Worm (Caenorhabditis elegans) whole organism, young adult: ENCODE results near the gene hum-4.

Experiments
- B0019.2 ChIP-seq: fragments of 200-800 bp; sonication (Bioruptor generic); conservative IDR thresholded peaks from 2 replicates; pipeline ENCODE4 v1.3.6; 2022; ENCODE audit warnings: missing genetic modification reagents, missing genetic modification characterization, missing compliant biosample characterization
- B0035.1 ChIP-seq: sonication (generic microtip); optimal IDR thresholded peaks from 2 replicates; lab custom pipeline; 2016; ENCODE audit warnings: missing genetic modification characterization, mild to moderate bottlenecking, missing compliant biosample characterization, missing genotype, missing genetic modification reagents
- B0336.3 ChIP-seq: fragments of 200-800 bp; sonication (Bioruptor generic); IDR thresholded peaks from 2 replicates; pipeline ENCODE4 v1.3.6; 2022; ENCODE audit warnings: missing genetic modification characterization, missing compliant biosample characterization
- C06A6.2 ChIP-seq: fragments of 200-800 bp; sonication (Bioruptor generic); conservative IDR thresholded peaks from 2 replicates; pipeline ENCODE4 v1.3.6; 2022; ENCODE audit warnings: missing genetic modification characterization, missing compliant biosample characterization
- F22D6.2 ChIP-seq: sonication (generic microtip); optimal IDR thresholded peaks from 2 replicates; lab custom pipeline; 2016; ENCODE audit warnings: mild to moderate bottlenecking, missing genetic modification characterization, missing compliant biosample characterization
- F23B12.7 ChIP-seq: sonication (generic microtip); optimal IDR thresholded peaks from 2 replicates; lab custom pipeline; 2017; ENCODE audit warnings: missing genetic modification characterization, mild to moderate bottlenecking, missing compliant biosample characterization, antibody characterized with exemption, moderate library complexity; ENCODE audit not compliant: insufficient read depth
- F49E8.2 ChIP-seq: sonication (generic microtip); optimal IDR thresholded peaks from 3 replicates; lab custom pipeline; 2017; ENCODE audit warnings: missing genetic modification characterization, mild to moderate bottlenecking, missing compliant biosample characterization, antibody characterized with exemption, moderate library complexity; ENCODE audit not compliant: insufficient read depth
- F57A8.1 ChIP-seq: fragments of 200-800 bp; sonication (Bioruptor generic); optimal IDR thresholded peaks from 2 replicates; lab custom pipeline; 2018; ENCODE audit warnings: mild to moderate bottlenecking, missing genetic modification characterization, moderate library complexity, missing compliant biosample characterization
- K12H6.12 ChIP-seq: fragments of 200-800 bp; sonication (Bioruptor generic); optimal IDR thresholded peaks from 2 replicates; lab custom pipeline; 2018; ENCODE audit warnings: mild to moderate bottlenecking, missing genetic modification characterization, missing compliant biosample characterization
- Y53G8AR.9 ChIP-seq: fragments of 200-800 bp; sonication (Bioruptor generic); conservative IDR thresholded peaks from 2 replicates; pipeline ENCODE4 v1.3.6; 2022; ENCODE audit warnings: missing genetic modification reagents, missing genetic modification characterization, missing compliant biosample characterization
- Y56A3A.18 ChIP-seq: fragments of 200-800 bp; sonication (Bioruptor generic); IDR thresholded peaks from 2 replicates; pipeline ENCODE4 v1.3.6; 2022; ENCODE audit warnings: missing genetic modification reagents, missing genetic modification characterization, missing compliant biosample characterization
- Y67H2A.10 ChIP-seq: fragments of 200-800 bp; sonication (Bioruptor generic); conservative IDR thresholded peaks from 2 replicates; pipeline ENCODE4 v1.3.6; 2022; ENCODE audit warnings: missing genetic modification reagents, missing genetic modification characterization, missing compliant biosample characterization
- athp-1 ChIP-seq: sonication (generic microtip); optimal IDR thresholded peaks from 2 replicates; lab custom pipeline; 2017; ENCODE audit warnings: mild to moderate bottlenecking, missing genetic modification characterization, missing compliant biosample characterization
- attf-5 ChIP-seq: fragments of 200-800 bp; sonication (Bioruptor generic); optimal IDR thresholded peaks from 2 replicates; lab custom pipeline; 2018; ENCODE audit warnings: mild to moderate bottlenecking, missing genetic modification characterization, missing compliant biosample characterization
- attf-6 ChIP-seq: fragments of 200-800 bp; sonication (Bioruptor generic); IDR thresholded peaks from 2 replicates; pipeline ENCODE4 v1.3.6; 2022; ENCODE audit warnings: missing genetic modification reagents, missing genetic modification characterization, missing compliant biosample characterization
- bed-1 ChIP-seq: fragments of 200-800 bp; sonication (Bioruptor generic); IDR thresholded peaks from 2 replicates; pipeline ENCODE4 v1.3.6; 2022; ENCODE audit warnings: missing genetic modification reagents, missing genetic modification characterization, missing compliant biosample characterization
- ceh-58 ChIP-seq: fragments of 200-800 bp; sonication (Bioruptor generic); IDR thresholded peaks from 2 replicates; pipeline ENCODE4 v1.3.6; 2022; ENCODE audit warnings: missing genetic modification characterization, missing compliant biosample characterization
- ceh-79 ChIP-seq: sonication (generic microtip); optimal IDR thresholded peaks from 2 replicates; lab custom pipeline; 2017; ENCODE audit warnings: mild to moderate bottlenecking, missing genetic modification characterization, missing compliant biosample characterization
- chd-7 ChIP-seq: sonication (generic microtip); optimal IDR thresholded peaks from 2 replicates; lab custom pipeline; 2016; ENCODE audit warnings: mild to moderate bottlenecking, missing genetic modification characterization, moderate library complexity, missing compliant biosample characterization
- dpff-1 ChIP-seq: sonication (generic microtip); optimal IDR thresholded peaks from 2 replicates; lab custom pipeline; 2017; ENCODE audit warnings: mild to moderate bottlenecking, missing genetic modification characterization, missing compliant biosample characterization
- egl-44 ChIP-seq: fragments of 200-800 bp; sonication (Bioruptor generic); IDR thresholded peaks from 2 replicates; pipeline ENCODE4 v1.3.6; 2022; ENCODE audit warnings: missing genetic modification reagents, missing genetic modification characterization, missing compliant biosample characterization
- egrh-3 ChIP-seq: fragments of 200-800 bp; sonication (Bioruptor generic); IDR thresholded peaks from 2 replicates; pipeline ENCODE4 v1.3.6; 2022; ENCODE audit warnings: missing genetic modification reagents, missing genetic modification characterization, missing compliant biosample characterization
- hmg-20 ChIP-seq: fragments of 200-800 bp; sonication (Bioruptor generic); IDR thresholded peaks from 2 replicates; pipeline ENCODE4 v1.3.6; 2022; ENCODE audit warnings: missing genetic modification reagents, missing genetic modification characterization, missing compliant biosample characterization
- let-526 ChIP-seq: fragments of 200-800 bp; sonication (Bioruptor generic); IDR thresholded peaks from 2 replicates; pipeline ENCODE4 v1.3.6; 2022; ENCODE audit warnings: missing genetic modification reagents, missing genetic modification characterization, missing compliant biosample characterization
- let-607 ChIP-seq, 2 experiments: fragments of 200-800 bp in 1 of 2; sonication (Bioruptor generic) in 1 of 2; sonication (generic microtip) in 1 of 2; optimal IDR thresholded peaks; 2 replicates each; lab custom pipeline; 2016 to 2018; ENCODE audit warnings: mild to moderate bottlenecking in 2 of 2, missing compliant biosample characterization in 2 of 2, missing genetic modification characterization in 2 of 2, moderate library complexity in 2 of 2, missing genotype in 1 of 2
- lin-40 ChIP-seq: sonication (generic microtip); optimal IDR thresholded peaks from 2 replicates; lab custom pipeline; 2016; ENCODE audit warnings: missing genetic modification characterization, mild to moderate bottlenecking, missing compliant biosample characterization, missing genotype, missing genetic modification reagents
- lsl-1 ChIP-seq: fragments of 200-800 bp; sonication (Bioruptor generic); optimal IDR thresholded peaks from 2 replicates; lab custom pipeline; 2018; ENCODE audit warnings: mild to moderate bottlenecking, missing genetic modification characterization, moderate library complexity, missing compliant biosample characterization
- madf-10 ChIP-seq: sonication (generic microtip); optimal IDR thresholded peaks from 2 replicates; lab custom pipeline; 2016; ENCODE audit warnings: mild to moderate bottlenecking, missing genetic modification characterization, missing compliant biosample characterization
- madf-6 ChIP-seq: fragments of 200-800 bp; sonication (Bioruptor generic); IDR thresholded peaks from 2 replicates; pipeline ENCODE4 v1.3.6; 2022; ENCODE audit warnings: missing genetic modification reagents, missing genetic modification characterization, missing compliant biosample characterization
- mcd-1 ChIP-seq: fragments of 200-800 bp; sonication (Bioruptor generic); IDR thresholded peaks from 2 replicates; pipeline ENCODE4 v1.3.6; 2022; ENCODE audit warnings: missing genetic modification reagents, missing genetic modification characterization, missing compliant biosample characterization
- mel-28 ChIP-seq: sonication (generic microtip); optimal IDR thresholded peaks from 2 replicates; lab custom pipeline; 2016; ENCODE audit warnings: borderline replicate concordance, mild to moderate bottlenecking, missing genetic modification characterization, missing compliant biosample characterization
- mxl-1 ChIP-seq: sonication (generic microtip); optimal IDR thresholded peaks from 2 replicates; lab custom pipeline; 2016; ENCODE audit warnings: missing genetic modification characterization, missing compliant biosample characterization
- nfyb-1 ChIP-seq: fragments of 200-800 bp; sonication (Bioruptor generic); IDR thresholded peaks from 2 replicates; pipeline ENCODE4 v1.3.6; 2022; ENCODE audit warnings: missing genetic modification reagents, missing genetic modification characterization, missing compliant biosample characterization
- nhr-120 ChIP-seq: fragments of 200-800 bp; sonication (Bioruptor generic); IDR thresholded peaks from 2 replicates; pipeline ENCODE4 v1.3.6; 2022; ENCODE audit warnings: missing genetic modification characterization, missing compliant biosample characterization
- nhr-27 ChIP-seq: fragments of 200-800 bp; sonication (Bioruptor generic); optimal IDR thresholded peaks from 2 replicates; lab custom pipeline; 2018; ENCODE audit warnings: mild to moderate bottlenecking, missing genetic modification characterization, moderate library complexity, missing compliant biosample characterization
- rec-8 ChIP-seq, 2 experiments: sonication (generic microtip); optimal IDR thresholded peaks; 2 replicates each; lab custom pipeline; 2016; ENCODE audit warnings: mild to moderate bottlenecking in 2 of 2, missing genetic modification characterization in 2 of 2, missing genetic modification reagents in 2 of 2, missing genotype in 2 of 2, missing biosample characterization in 1 of 2, missing compliant biosample characterization in 1 of 2, moderate library complexity in 1 of 2
- repo-1 ChIP-seq: sonication (generic microtip); optimal IDR thresholded peaks from 2 replicates; lab custom pipeline; 2017; ENCODE audit warnings: mild to moderate bottlenecking, missing genetic modification characterization, missing compliant biosample characterization
- snpc-1.3 ChIP-seq: sonication (generic microtip); optimal IDR thresholded peaks from 2 replicates; lab custom pipeline; 2017; ENCODE audit warnings: missing genetic modification characterization, mild to moderate bottlenecking, missing compliant biosample characterization, antibody characterized with exemption, moderate library complexity, missing genotype, missing genetic modification reagents; ENCODE audit not compliant: insufficient read depth
- snpc-4 ChIP-seq, 5 experiments: fragments of 150-350 bp in 1 of 5; sonication (generic microtip) in 4 of 5; optimal IDR thresholded peaks; 2 replicates each; lab custom pipeline; 2014 to 2018; ENCODE audit warnings: missing genetic modification characterization in 5 of 5, missing biosample characterization in 3 of 5, antibody characterized with exemption in 2 of 5, mild to moderate bottlenecking in 2 of 5, missing compliant biosample characterization in 2 of 5, missing genotype in 2 of 5, moderate library complexity in 2 of 5, missing genetic modification reagents in 1 of 5
- somi-1 ChIP-seq: fragments of 200-800 bp; sonication (Bioruptor generic); optimal IDR thresholded peaks from 2 replicates; lab custom pipeline; 2018; ENCODE audit warnings: mild to moderate bottlenecking, missing genetic modification characterization, missing compliant biosample characterization
- sptf-2 ChIP-seq: fragments of 200-800 bp; sonication (Bioruptor generic); optimal IDR thresholded peaks from 2 replicates; lab custom pipeline; 2018; ENCODE audit warnings: mild to moderate bottlenecking, missing genetic modification characterization, missing compliant biosample characterization
- tbp1 ChIP-seq: fragments of 200-800 bp; sonication (Bioruptor generic); optimal IDR thresholded peaks from 2 replicates; lab custom pipeline; 2018; ENCODE audit warnings: mild to moderate bottlenecking, missing genetic modification characterization, missing compliant biosample characterization
- tlf-1 ChIP-seq: fragments of 200-800 bp; sonication (Bioruptor generic); optimal IDR thresholded peaks from 2 replicates; lab custom pipeline; 2018; ENCODE audit warnings: mild to moderate bottlenecking, missing genetic modification characterization, missing compliant biosample characterization
- zfh-2 ChIP-seq: fragments of 200-800 bp; sonication (Bioruptor generic); conservative IDR thresholded peaks from 2 replicates; pipeline ENCODE4 v1.3.6; 2022; ENCODE audit warnings: missing genetic modification reagents, missing genetic modification characterization, missing compliant biosample characterization
- ztf-26 ChIP-seq: sonication (generic microtip); optimal IDR thresholded peaks from 2 replicates; lab custom pipeline; 2017; ENCODE audit warnings: missing genetic modification characterization, missing compliant biosample characterization
- ztf-6 ChIP-seq: fragments of 200-800 bp; sonication (Bioruptor generic); IDR thresholded peaks from 2 replicates; pipeline ENCODE4 v1.3.6; 2022; ENCODE audit warnings: missing genetic modification reagents, missing genetic modification characterization, missing compliant biosample characterization

The hum-4 gene

ce11 chrX:11472953-11473671, 39.7 kb upstream of the hum-4 start:
- TF ChIP-seq ceh-79 (tag; lab: Kevin White, UChicago) (no peak), somi-1 (peak; percentile 32), ztf-6 (GFP tag; lab: Robert Waterston, UW) (no peak), chd-7 (peak; percentile 48), F23B12.7 (tag; lab: Kevin White, UChicago) (no peak), C06A6.2 (GFP tag; lab: Robert Waterston, UW) (no peak), Y53G8AR.9 (GFP tag; lab: Robert Waterston, UW) (no peak), B0035.1 (tag; lab: Kevin White, UChicago) (no peak), F49E8.2 (tag; lab: Kevin White, UChicago) (no peak), egl-44 (GFP tag; lab: Robert Waterston, UW) (no peak), attf-6 (GFP tag; lab: Robert Waterston, UW) (no peak), sptf-2 (GFP tag; lab: Kevin White, UChicago) (no peak), let-607 (tag; optimal IDR thresholded peaks at IDR 0.05; lab: Kevin White, UChicago) (peak in 1 of 2 experiments; percentile 15), B0019.2 (GFP tag; lab: Robert Waterston, UW) (no peak), K12H6.12 (peak; percentile 86), let-526 (no peak), ceh-58 (GFP tag; lab: Robert Waterston, UW) (no peak), mcd-1 (GFP tag; lab: Robert Waterston, UW) (0 out of 2 replicates have a peak, but pooled peaks have one; percentile 22), nhr-120 (no peak), Y56A3A.18 (GFP tag; lab: Robert Waterston, UW) (no peak), athp-1 (tag; lab: Kevin White, UChicago) (no peak), lin-40 (tag; lab: Kevin White, UChicago) (peak; percentile 66), egrh-3 (GFP tag; lab: Robert Waterston, UW) (peak; percentile 84), rec-8 (tag; optimal IDR thresholded peaks at IDR 0.05; lab: Kevin White, UChicago) (no peak), madf-10 (tag; lab: Kevin White, UChicago) (peak; percentile 98), nhr-27 (tag; lab: Kevin White, UChicago) (no peak), Y67H2A.10 (GFP tag; lab: Robert Waterston, UW) (no peak), nfyb-1 (GFP tag; lab: Robert Waterston, UW) (no peak; the same call in 1 of the 2 replicates), B0336.3 (GFP tag; lab: Robert Waterston, UW) (peak; percentile 48; the same call in 1 of the 2 replicates), lsl-1 (GFP tag; lab: Kevin White, UChicago) (no peak), hmg-20 (GFP tag; lab: Robert Waterston, UW) (no peak), repo-1 (tag; lab: Kevin White, UChicago) (no peak), dpff-1 (tag; lab: Kevin White, UChicago) (peak; percentile 23), mxl-1 (no peak), tbp1 (no peak), attf-5 (peak; percentile 3), F22D6.2 (tag; lab: Kevin White, UChicago) (no peak), mel-28 (no peak), snpc-1.3 (no peak), tlf-1 (GFP tag; lab: Kevin White, UChicago) (peak; percentile 18), ztf-26 (peak; percentile 35), F57A8.1 (GFP tag; lab: Kevin White, UChicago) (no peak), snpc-4 (GFP tag; optimal IDR thresholded peaks at IDR 0.05; lab: Kevin White, UChicago) (no peak), snpc-4 (tag; optimal IDR thresholded peaks at IDR 0.05; lab: Kevin White, UChicago) (peak in 2 of 4 experiments; percentile 21 to 54), madf-6 (no peak), bed-1 (GFP tag; lab: Robert Waterston, UW) (no peak), zfh-2 (peak; percentile 99)
